Worm (Caenorhabditis elegans) whole organism, young adult: ENCODE results near the gene F21C10.18.

ENCODE experiments used
- F55B11.4 ChIP-seq: sonication (generic microtip); optimal IDR thresholded peaks from 2 replicates; lab custom pipeline; 2016; ENCODE audit warnings: missing compliant biosample characterization, missing genetic modification characterization, borderline replicate concordance; ENCODE audit not compliant: insufficient read depth
- ZK185.1 ChIP-seq: sonication (generic microtip); optimal IDR thresholded peaks from 2 replicates; lab custom pipeline; 2016; ENCODE audit warnings: mild to moderate bottlenecking, missing genetic modification characterization, missing compliant biosample characterization; ENCODE audit not compliant: poor library complexity, severe bottlenecking
- ceh-91 ChIP-seq: fragments of 200-800 bp; sonication (Bioruptor generic); IDR thresholded peaks from 2 replicates; pipeline ENCODE4 v1.3.6; 2022; ENCODE audit warnings: missing genetic modification reagents, missing genetic modification characterization, missing compliant biosample characterization
- lir-1 ChIP-seq: fragments of 200-800 bp; sonication (Bioruptor generic); conservative IDR thresholded peaks from 2 replicates; pipeline ENCODE4 v1.3.6; 2022; ENCODE audit warnings: missing genetic modification reagents, missing genetic modification characterization, missing compliant biosample characterization
- lsl-1 ChIP-seq: fragments of 200-800 bp; sonication (Bioruptor generic); optimal IDR thresholded peaks from 2 replicates; lab custom pipeline; 2018; ENCODE audit warnings: mild to moderate bottlenecking, missing genetic modification characterization, moderate library complexity, missing compliant biosample characterization
- somi-1 ChIP-seq: fragments of 200-800 bp; sonication (Bioruptor generic); optimal IDR thresholded peaks from 2 replicates; lab custom pipeline; 2018; ENCODE audit warnings: mild to moderate bottlenecking, missing genetic modification characterization, missing compliant biosample characterization
- tlf-1 ChIP-seq: fragments of 200-800 bp; sonication (Bioruptor generic); optimal IDR thresholded peaks from 2 replicates; lab custom pipeline; 2018; ENCODE audit warnings: mild to moderate bottlenecking, missing genetic modification characterization, missing compliant biosample characterization
- unc-130 ChIP-seq: sonication (generic microtip); optimal IDR thresholded peaks from 2 replicates; lab custom pipeline; 2016; ENCODE audit warnings: missing genetic modification reagents, missing genetic modification characterization, missing compliant biosample characterization

DNA sequence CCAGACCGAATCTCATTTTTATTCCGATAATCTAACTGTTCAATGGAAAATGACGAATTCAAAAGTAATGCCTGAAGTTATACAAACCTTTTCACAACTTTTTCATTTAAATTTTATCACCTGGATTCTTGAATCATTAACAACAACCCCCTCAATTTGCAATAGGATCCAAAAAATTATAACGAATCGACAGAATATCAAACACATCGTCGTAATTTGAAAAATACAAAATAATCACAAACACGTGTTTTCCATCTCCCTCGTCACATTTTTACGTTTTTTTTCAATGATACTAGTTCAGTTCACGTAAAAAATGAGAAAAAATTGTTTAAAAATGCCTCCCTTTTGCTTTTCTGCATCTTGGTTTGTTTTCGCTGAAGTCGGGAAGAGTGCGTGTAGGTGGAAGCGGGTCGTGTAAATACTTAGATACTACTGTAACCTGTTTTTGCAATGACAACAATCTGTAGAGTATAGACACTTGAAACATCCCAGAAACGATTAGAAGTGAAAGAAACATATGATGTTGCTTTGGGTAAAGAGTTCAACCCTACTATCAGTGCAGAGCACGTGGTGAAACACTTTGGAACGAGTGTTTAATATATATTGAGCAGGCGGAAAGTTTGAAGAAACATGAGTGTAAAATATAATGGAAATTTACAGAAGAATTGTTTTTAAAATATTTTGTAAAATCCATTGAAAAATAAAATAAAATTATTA lies 34.8 kb upstream of the F21C10.18 start, which contains the start of gene oac-50:
- TF ChIP-seq somi-1 (GFP tag; lab: Kevin White, UChicago) (no peak), lir-1 (no peak), unc-130 (GFP tag; lab: Kevin White, UChicago) (no peak), F55B11.4 (tag; lab: Kevin White, UChicago) (no peak), lsl-1 (GFP tag; lab: Kevin White, UChicago) (no peak), ceh-91 (GFP tag; lab: Robert Waterston, UW) (no peak), tlf-1 (GFP tag; lab: Kevin White, UChicago) (no peak), ZK185.1 (tag; lab: Kevin White, UChicago) (no peak)
